Worm (Caenorhabditis elegans) whole organism, L3 larva: ENCODE results near the gene F16G10.6.

Source experiments
- ZK546.5 ChIP-seq: sonication (generic microtip); optimal IDR thresholded peaks from 2 replicates; lab custom pipeline; 2017; ENCODE audit warnings: missing biosample characterization, missing genetic modification characterization
- aly-2 ChIP-seq: fragments of 150-350 bp; optimal IDR thresholded peaks from 2 replicates; lab custom pipeline; 2014; ENCODE audit warnings: missing biosample characterization, missing genetic modification characterization
- ama-1 ChIP-seq: fragments of 150-350 bp; optimal IDR thresholded peaks from 2 replicates; lab custom pipeline; 2018
- mdl-1 ChIP-seq: fragments of 150-350 bp; optimal IDR thresholded peaks from 2 replicates; lab custom pipeline; 2014; ENCODE audit warnings: missing biosample characterization, missing genetic modification characterization
- nfya-1 ChIP-seq: sonication (generic microtip); optimal IDR thresholded peaks from 2 replicates; lab custom pipeline; 2017; ENCODE audit warnings: missing genetic modification characterization, mild to moderate bottlenecking, missing compliant biosample characterization, antibody characterized with exemption, moderate library complexity; ENCODE audit not compliant: insufficient read depth
- nhr-11 ChIP-seq: fragments of 150-350 bp; optimal IDR thresholded peaks from 2 replicates; lab custom pipeline; 2014; ENCODE audit warnings: missing biosample characterization, missing genetic modification characterization
- nhr-12 ChIP-seq: fragments of 150-350 bp; optimal IDR thresholded peaks from 2 replicates; lab custom pipeline; 2014; ENCODE audit warnings: missing biosample characterization, missing genetic modification characterization
- nhr-77 ChIP-seq: fragments of 150-350 bp; optimal IDR thresholded peaks from 2 replicates; lab custom pipeline; 2014; ENCODE audit warnings: missing biosample characterization, missing genetic modification characterization
- pha-4 ChIP-seq: fragments of 150-350 bp; optimal IDR thresholded peaks from 2 replicates; lab custom pipeline; 2014; ENCODE audit warnings: missing biosample characterization, missing genetic modification reagents, missing genetic modification characterization
- snpc-4 ChIP-seq: fragments of 150-350 bp; optimal IDR thresholded peaks from 2 replicates; lab custom pipeline; 2014; ENCODE audit warnings: missing biosample characterization, missing genetic modification characterization
- tbx-2 ChIP-seq: sonication (generic microtip); optimal IDR thresholded peaks from 2 replicates; lab custom pipeline; 2016; ENCODE audit warnings: mild to moderate bottlenecking, missing genetic modification characterization, missing compliant biosample characterization
- unc-62 ChIP-seq: fragments of 150-350 bp; sonication (generic microtip); optimal IDR thresholded peaks from 4 replicates; lab custom pipeline; 2014; ENCODE audit warnings: missing biosample characterization, missing genetic modification reagents, missing genetic modification characterization

- no peak for TF ChIP-seq ama-1 (lab: Kevin White, UChicago)
- no peak for TF ChIP-seq nhr-12 (tag; lab: Kevin White, UChicago)
- peak; percentile 38 for TF ChIP-seq nfya-1 (tag; lab: Kevin White, UChicago)
- no peak for TF ChIP-seq unc-62 (GFP tag; lab: Kevin White, UChicago)
- no peak for TF ChIP-seq pha-4 (tag; lab: Kevin White, UChicago)
- TF ChIP-seq nhr-77 (tag; lab: Kevin White, UChicago): no peak
- TF ChIP-seq tbx-2: no peak
- no peak for TF ChIP-seq ZK546.5
- TF ChIP-seq mdl-1 (tag; lab: Kevin White, UChicago): no peak
- TF ChIP-seq aly-2 (tag; lab: Kevin White, UChicago): no peak
- TF ChIP-seq snpc-4 (tag; lab: Kevin White, UChicago): no peak
- no peak for TF ChIP-seq nhr-11 (tag; lab: Kevin White, UChicago)
Measured at ce11 chrII:2380174-2380573, 2.5 kb upstream of the F16G10.6 start, which contains the start of gene F16G10.7.
